Worm (Caenorhabditis elegans): Measurements from ENCODE around the gene R11E3.2.
A peak's percentile ranks its signal among the peaks of the same experiment; 100 is the strongest.

The R11E3.2 gene

ce11 chrIV:4821843-4822242 is 50.0 kb downstream of the R11E3.2 start:
- no peak for TF ChIP-seq efl-1 (optimal IDR thresholded peaks at IDR 0.05)
- peak in 1 of 2 experiments; percentile 54 for TF ChIP-seq efl-1 (GFP tag; optimal IDR thresholded peaks at IDR 0.05 in 1 of 2)
- TF ChIP-seq irx-1 (tag; optimal IDR thresholded peaks at IDR 0.05): no peak

All from whole organism, L1 larva.